Worm (Caenorhabditis elegans) whole organism, L4 larva: ENCODE measurements around the gene R11G10.3.
A peak's percentile ranks its signal among the peaks of the same experiment; 100 is the strongest.

ENCODE experiments used
- D1046.2 ChIP-seq: fragments of 200-800 bp; sonication (Bioruptor generic); IDR thresholded peaks from 2 replicates; pipeline ENCODE4 v1.3.6; 2022; ENCODE audit warnings: missing genetic modification characterization, missing compliant biosample characterization
- F26F4.8 ChIP-seq: fragments of 200-800 bp; sonication (Bioruptor generic); conservative IDR thresholded peaks from 2 replicates; pipeline ENCODE4 v1.3.6; 2022; ENCODE audit warnings: missing genetic modification characterization, missing compliant biosample characterization
- F37D6.2 ChIP-seq: sonication (generic microtip); optimal IDR thresholded peaks from 2 replicates; lab custom pipeline; 2016; ENCODE audit warnings: mild to moderate bottlenecking, missing genetic modification characterization, missing compliant biosample characterization
- F49E8.2 ChIP-seq: sonication (generic microtip); optimal IDR thresholded peaks from 2 replicates; lab custom pipeline; 2016; ENCODE audit warnings: missing compliant biosample characterization, mild to moderate bottlenecking, missing genetic modification characterization, borderline replicate concordance
- T20F7.1 ChIP-seq: fragments of 200-800 bp; sonication (Bioruptor generic); optimal IDR thresholded peaks from 2 replicates; lab custom pipeline; 2018; ENCODE audit warnings: mild to moderate bottlenecking, missing genetic modification characterization, missing compliant biosample characterization
- Y105C5A.15 ChIP-seq: fragments of 200-800 bp; sonication (Bioruptor generic); IDR thresholded peaks from 2 replicates; pipeline ENCODE4 v1.3.6; 2022; ENCODE audit warnings: missing genetic modification characterization, missing compliant biosample characterization
- Y5F2A.4 ChIP-seq: fragments of 200-800 bp; sonication (Bioruptor generic); optimal IDR thresholded peaks from 2 replicates; lab custom pipeline; 2018; ENCODE audit warnings: mild to moderate bottlenecking, missing genetic modification characterization, missing compliant biosample characterization
- Y75B8A.6 ChIP-seq: fragments of 200-800 bp; sonication (Bioruptor generic); IDR thresholded peaks from 2 replicates; pipeline ENCODE4 v1.3.6; 2022; ENCODE audit warnings: missing genetic modification reagents, missing genetic modification characterization, missing compliant biosample characterization
- ZK337.2 ChIP-seq: fragments of 200-800 bp; sonication (Bioruptor generic); IDR thresholded peaks from 2 replicates; pipeline ENCODE4 v1.3.6; 2022; ENCODE audit warnings: missing genetic modification reagents, missing genetic modification characterization, missing compliant biosample characterization
- aha-1 ChIP-seq: fragments of 150-350 bp; peaks from one replicate; lab custom pipeline; 2014; ENCODE audit warnings: missing biosample characterization, missing genetic modification characterization
- aly-2 ChIP-seq: sonication (generic microtip); optimal IDR thresholded peaks from 2 replicates; lab custom pipeline; 2018; ENCODE audit warnings: missing biosample characterization, missing genetic modification characterization
- ama-1 ChIP-seq: fragments of 150-350 bp; optimal IDR thresholded peaks from 2 replicates; lab custom pipeline; 2014; ENCODE audit warnings: inconsistent platforms, mixed read lengths
- arid-1 ChIP-seq: fragments of 200-800 bp; sonication (Bioruptor generic); conservative IDR thresholded peaks from 2 replicates; pipeline ENCODE4 v1.3.6; 2022; ENCODE audit warnings: missing genetic modification reagents, missing genetic modification characterization, missing compliant biosample characterization
- attf-4 ChIP-seq: sonication (generic microtip); optimal IDR thresholded peaks from 3 replicates; lab custom pipeline; 2017; ENCODE audit warnings: missing biosample characterization, missing genetic modification characterization
- ceh-20 ChIP-seq: fragments of 200-800 bp; sonication (Bioruptor generic); IDR thresholded peaks from 2 replicates; pipeline ENCODE4 v1.3.6; 2022; ENCODE audit warnings: missing genetic modification reagents, missing genetic modification characterization, missing compliant biosample characterization
- ces-1 ChIP-seq: fragments of 150-350 bp; sonication (generic microtip); optimal IDR thresholded peaks from 4 replicates; lab custom pipeline; 2014; ENCODE audit warnings: missing biosample characterization, missing genetic modification reagents, missing genetic modification characterization
- daf-16 ChIP-seq, 3 experiments: sonication (generic microtip); optimal IDR thresholded peaks; 2 replicates each; lab custom pipeline; 2016 to 2017; ENCODE audit warnings: missing genetic modification characterization in 3 of 3, missing genetic modification reagents in 3 of 3, mild to moderate bottlenecking in 2 of 3, missing compliant biosample characterization in 2 of 3, missing biosample characterization in 1 of 3, moderate library complexity in 1 of 3
- dmd-9 ChIP-seq: fragments of 200-800 bp; sonication (Bioruptor generic); IDR thresholded peaks from 2 replicates; pipeline ENCODE4 v1.3.6; 2022; ENCODE audit warnings: missing genetic modification reagents, missing genetic modification characterization, missing compliant biosample characterization
- dpl-1 ChIP-seq: fragments of 150-350 bp; optimal IDR thresholded peaks from 2 replicates; lab custom pipeline; 2014; ENCODE audit warnings: missing biosample characterization, missing genetic modification reagents, missing genetic modification characterization
- duxl-1 ChIP-seq: sonication (generic microtip); optimal IDR thresholded peaks from 2 replicates; lab custom pipeline; 2016; ENCODE audit warnings: mild to moderate bottlenecking, missing genetic modification characterization, moderate library complexity, missing compliant biosample characterization; ENCODE audit not compliant: poor library complexity
- dve-1 ChIP-seq: sonication (generic microtip); optimal IDR thresholded peaks from 2 replicates; lab custom pipeline; 2017; ENCODE audit warnings: antibody characterized with exemption, mild to moderate bottlenecking, missing genetic modification characterization, missing compliant biosample characterization; ENCODE audit not compliant: insufficient read depth
- egl-27 ChIP-seq: sonication (generic microtip); optimal IDR thresholded peaks from 3 replicates; lab custom pipeline; 2017; ENCODE audit warnings: missing biosample characterization, missing genetic modification reagents, missing genetic modification characterization
- gei-8 ChIP-seq: fragments of 200-800 bp; sonication (Bioruptor generic); optimal IDR thresholded peaks from 2 replicates; lab custom pipeline; 2018; ENCODE audit warnings: mild to moderate bottlenecking, missing genetic modification characterization, missing compliant biosample characterization
- hif-1 ChIP-seq, 2 experiments: sonication (generic microtip); optimal IDR thresholded peaks; 2 replicates each; lab custom pipeline; 2016 to 2017; ENCODE audit warnings: missing compliant biosample characterization in 2 of 2, missing genetic modification characterization in 2 of 2, missing genetic modification reagents in 2 of 2, missing genotype in 2 of 2, mild to moderate bottlenecking in 1 of 2
- jun-1 ChIP-seq: fragments of 150-350 bp; optimal IDR thresholded peaks from 2 replicates; lab custom pipeline; 2014; ENCODE audit warnings: missing biosample characterization, missing genetic modification reagents, missing genetic modification characterization
- lim-7 ChIP-seq: fragments of 200-800 bp; sonication (Bioruptor generic); IDR thresholded peaks from 2 replicates; pipeline ENCODE4 v1.3.6; 2022; ENCODE audit warnings: missing genetic modification characterization, missing compliant biosample characterization
- lin-13 ChIP-seq: fragments of 150-350 bp; optimal IDR thresholded peaks from 2 replicates; lab custom pipeline; 2014; ENCODE audit warnings: missing biosample characterization, missing genetic modification reagents, missing genetic modification characterization
- lin-15B ChIP-seq: fragments of 150-350 bp; sonication (generic microtip); optimal IDR thresholded peaks from 3 replicates; lab custom pipeline; 2014; ENCODE audit warnings: missing biosample characterization, missing genetic modification characterization
- lin-29 ChIP-seq: fragments of 200-800 bp; sonication (Bioruptor generic); IDR thresholded peaks from 2 replicates; pipeline ENCODE4 v1.3.6; 2022; ENCODE audit warnings: missing genetic modification reagents, missing genetic modification characterization, missing compliant biosample characterization
- lin-39 ChIP-seq: fragments of 150-350 bp; optimal IDR thresholded peaks from 2 replicates; lab custom pipeline; 2014; ENCODE audit warnings: missing biosample characterization, missing genetic modification reagents, missing genetic modification characterization
- nhr-102 ChIP-seq: sonication (generic microtip); optimal IDR thresholded peaks from 2 replicates; lab custom pipeline; 2016; ENCODE audit warnings: mild to moderate bottlenecking, missing genetic modification characterization, moderate library complexity, missing compliant biosample characterization
- nhr-237 ChIP-seq: sonication (generic microtip); optimal IDR thresholded peaks from 2 replicates; lab custom pipeline; 2017; ENCODE audit warnings: missing biosample characterization, missing genetic modification characterization
- nhr-25 ChIP-seq: sonication (generic microtip); optimal IDR thresholded peaks from 2 replicates; lab custom pipeline; 2017; ENCODE audit warnings: missing genetic modification characterization, mild to moderate bottlenecking, missing compliant biosample characterization, antibody characterized with exemption, moderate library complexity, borderline replicate concordance; ENCODE audit not compliant: insufficient read depth
- nhr-6 ChIP-seq: fragments of 150-350 bp; optimal IDR thresholded peaks from 2 replicates; lab custom pipeline; 2014; ENCODE audit warnings: missing biosample characterization, missing genetic modification characterization
- nhr-77 ChIP-seq: fragments of 150-350 bp; optimal IDR thresholded peaks from 2 replicates; lab custom pipeline; 2014; ENCODE audit warnings: missing biosample characterization, missing genetic modification characterization
- php-3 ChIP-seq: fragments of 200-800 bp; sonication (Bioruptor generic); IDR thresholded peaks from 2 replicates; pipeline ENCODE4 v1.3.6; 2022; ENCODE audit warnings: missing genetic modification reagents, missing genetic modification characterization, missing compliant biosample characterization
- rbr-2 ChIP-seq: sonication (generic microtip); optimal IDR thresholded peaks from 2 replicates; lab custom pipeline; 2016; ENCODE audit warnings: missing genotype, missing genetic modification characterization, missing compliant biosample characterization
- set-16 ChIP-seq: fragments of 200-800 bp; sonication (Bioruptor generic); IDR thresholded peaks from 2 replicates; pipeline ENCODE4 v1.3.6; 2022; ENCODE audit warnings: missing genetic modification reagents, missing genetic modification characterization, missing compliant biosample characterization
- snpc-4 ChIP-seq: fragments of 150-350 bp; optimal IDR thresholded peaks from 2 replicates; lab custom pipeline; 2014; ENCODE audit warnings: missing biosample characterization, missing genetic modification characterization
- tra-1 ChIP-seq: fragments of 200-800 bp; sonication (Bioruptor generic); IDR thresholded peaks from 2 replicates; pipeline ENCODE4 v1.3.6; 2022; ENCODE audit warnings: missing genetic modification reagents, missing genetic modification characterization, missing compliant biosample characterization
- unc-130 ChIP-seq: sonication (generic microtip); optimal IDR thresholded peaks from 2 replicates; lab custom pipeline; 2016; ENCODE audit warnings: missing genetic modification reagents, missing genetic modification characterization, missing compliant biosample characterization
- unc-39 ChIP-seq: sonication (generic microtip); optimal IDR thresholded peaks from 2 replicates; lab custom pipeline; 2017; ENCODE audit warnings: missing biosample characterization, missing genetic modification characterization
- vab-7 ChIP-seq: fragments of 200-800 bp; sonication (Bioruptor generic); IDR thresholded peaks from 2 replicates; pipeline ENCODE4 v1.3.6; 2022; ENCODE audit warnings: missing genetic modification reagents, missing genetic modification characterization, missing compliant biosample characterization
- zip-11 ChIP-seq: fragments of 200-800 bp; sonication (Bioruptor generic); IDR thresholded peaks from 2 replicates; pipeline ENCODE4 v1.3.6; 2022; ENCODE audit warnings: missing genetic modification characterization, missing compliant biosample characterization
- ztf-11 ChIP-seq: fragments of 150-350 bp; optimal IDR thresholded peaks from 2 replicates; lab custom pipeline; 2014; ENCODE audit warnings: missing biosample characterization, missing genetic modification characterization
- ztf-7 ChIP-seq: fragments of 150-350 bp; optimal IDR thresholded peaks from 2 replicates; lab custom pipeline; 2014; ENCODE audit warnings: missing biosample characterization, missing genetic modification characterization

R11G10.3 gene

ce11 chrV:13551601-13552000 is 28.3 kb downstream of the R11G10.3 start, which contains the start of the genes C56A3.4 and C56A3.5 (continued):
- TF ChIP-seq nhr-25 (no peak), Y5F2A.4 (no peak), rbr-2 (tag; lab: Kevin White, UChicago) (peak; percentile 14), arid-1 (no peak), Y105C5A.15 (GFP tag; lab: Robert Waterston, UW) (no peak), daf-16 (GFP tag; optimal IDR thresholded peaks at IDR 0.05; lab: Kevin White, UChicago) (no peak), daf-16 (tag; optimal IDR thresholded peaks at IDR 0.05; lab: Kevin White, UChicago) (no peak), attf-4 (tag; lab: Kevin White, UChicago) (no peak), lin-13 (GFP tag; lab: Kevin White, UChicago) (no peak), nhr-102 (tag; lab: Kevin White, UChicago) (no peak), aha-1 (peak; percentile 74), dpl-1 (GFP tag; lab: Kevin White, UChicago) (peak; percentile 61), tra-1 (GFP tag; lab: Robert Waterston, UW) (no peak), ztf-7 (tag; lab: Kevin White, UChicago) (no peak), unc-130 (GFP tag; lab: Kevin White, UChicago) (peak; percentile 25), php-3 (GFP tag; lab: Robert Waterston, UW) (no peak), lin-15B (no peak), lim-7 (GFP tag; lab: Robert Waterston, UW) (no peak), ZK337.2 (GFP tag; lab: Robert Waterston, UW) (no peak), hif-1 (tag; optimal IDR thresholded peaks at IDR 0.05; lab: Kevin White, UChicago) (peak in 1 of 2 experiments; percentile 78), unc-39 (tag; lab: Kevin White, UChicago) (no peak), nhr-6 (tag; lab: Kevin White, UChicago) (peak; percentile 78), duxl-1 (tag; lab: Kevin White, UChicago) (no peak), jun-1 (no peak), dve-1 (tag; lab: Kevin White, UChicago) (peak; percentile 1), T20F7.1 (GFP tag; lab: Kevin White, UChicago) (peak; percentile 68)

DNA sequence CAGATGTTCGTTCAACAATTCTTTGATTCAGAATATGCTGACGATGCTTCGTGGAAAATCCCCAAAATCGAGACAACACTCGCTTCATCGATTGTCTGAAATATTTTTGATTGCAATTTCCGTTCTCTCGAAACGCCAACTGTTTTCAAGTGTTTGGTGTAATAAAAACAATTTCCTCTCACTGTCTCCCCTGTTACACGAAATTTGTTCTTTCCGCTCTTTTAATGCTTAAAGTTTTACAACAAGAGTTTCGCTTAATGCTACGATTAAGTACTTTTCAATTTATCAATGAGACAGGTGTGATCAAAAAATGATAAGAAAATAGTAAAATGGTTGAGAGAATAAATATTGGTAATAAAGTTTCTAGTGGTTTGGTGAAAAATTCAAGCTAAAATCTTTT is 33.0 kb downstream of the R11G10.3 start, which contains the start of gene C56A3.6:
Gene C56A3.6 (minus strand): TSS at position 101 of the 400 bp plus-strand sequence.
- TF ChIP-seq daf-16 (GFP tag; optimal IDR thresholded peaks at IDR 0.05; lab: Kevin White, UChicago), result no peak
- no peak for TF ChIP-seq daf-16 (tag; optimal IDR thresholded peaks at IDR 0.05; lab: Kevin White, UChicago)
- TF ChIP-seq unc-39 (tag; lab: Kevin White, UChicago), result no peak
- TF ChIP-seq, all 104 proteins: peak for 0

DNA sequence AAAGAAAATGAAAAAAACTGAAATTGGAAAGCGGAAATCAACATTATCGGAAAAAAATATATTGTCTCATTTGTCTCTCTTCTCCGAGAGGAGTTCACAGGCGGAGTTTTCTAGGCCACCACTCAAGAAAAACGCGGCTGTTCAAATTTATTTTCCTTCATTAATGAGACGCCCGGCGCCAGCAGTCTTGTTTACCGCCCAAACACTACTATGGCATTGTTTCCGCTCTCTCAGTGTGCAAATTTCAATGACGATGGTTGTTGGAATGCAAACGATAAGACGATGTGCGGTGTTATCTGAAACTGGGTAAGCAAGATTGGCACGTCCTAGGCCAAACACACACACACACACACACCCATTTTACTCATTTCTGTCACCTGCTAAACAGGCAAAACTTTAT is 33.5 kb downstream of the R11G10.3 start, which contains the start of gene cav-2:
Gene cav-2 (plus strand): TSS at position 359 of the 400 bp plus-strand sequence.
- TF ChIP-seq lin-39 (tag; lab: Kevin White, UChicago) (no peak), F49E8.2 (tag; lab: Kevin White, UChicago) (no peak), ces-1 (GFP tag; lab: Kevin White, UChicago) (no peak), F26F4.8 (GFP tag; lab: Robert Waterston, UW) (no peak), ama-1 (lab: Kevin White, UChicago) (no peak), egl-27 (tag; lab: Kevin White, UChicago) (no peak), lim-7 (GFP tag; lab: Robert Waterston, UW) (no peak), aly-2 (tag; lab: Kevin White, UChicago) (no peak), snpc-4 (no peak), dve-1 (tag; lab: Kevin White, UChicago) (peak; percentile 79), D1046.2 (no peak), daf-16 (GFP tag; optimal IDR thresholded peaks at IDR 0.05; lab: Kevin White, UChicago) (peak in 1 of 2 experiments; percentile 65), daf-16 (tag; optimal IDR thresholded peaks at IDR 0.05; lab: Kevin White, UChicago) (peak; percentile 100), nhr-77 (tag; lab: Kevin White, UChicago) (peak; percentile 40), nhr-25 (peak; percentile 28), duxl-1 (tag; lab: Kevin White, UChicago) (peak; percentile 44), gei-8 (GFP tag; lab: Kevin White, UChicago) (peak; percentile 70), F37D6.2 (tag; lab: Kevin White, UChicago) (no peak), nhr-237 (tag; lab: Kevin White, UChicago) (no peak), dmd-9 (peak; percentile 86; the same call in 1 of the 2 replicates), vab-7 (GFP tag; lab: Robert Waterston, UW) (no peak), ztf-11 (tag; lab: Kevin White, UChicago) (no peak), lin-29 (no peak), set-16 (GFP tag; lab: Robert Waterston, UW) (no peak), Y75B8A.6 (GFP tag; lab: Robert Waterston, UW) (no peak), zip-11 (no peak), ceh-20 (GFP tag; lab: Robert Waterston, UW) (0 out of 2 replicates have a peak, but pooled peaks have one; percentile 37), ztf-7 (tag; lab: Kevin White, UChicago) (peak; percentile 56)
